Fruit fly (Drosophila melanogaster): ENCODE measurements around the gene CG13310.
A peak's percentile ranks its signal among the peaks of the same experiment; 100 is the strongest.

Gene CG13310

DNA sequence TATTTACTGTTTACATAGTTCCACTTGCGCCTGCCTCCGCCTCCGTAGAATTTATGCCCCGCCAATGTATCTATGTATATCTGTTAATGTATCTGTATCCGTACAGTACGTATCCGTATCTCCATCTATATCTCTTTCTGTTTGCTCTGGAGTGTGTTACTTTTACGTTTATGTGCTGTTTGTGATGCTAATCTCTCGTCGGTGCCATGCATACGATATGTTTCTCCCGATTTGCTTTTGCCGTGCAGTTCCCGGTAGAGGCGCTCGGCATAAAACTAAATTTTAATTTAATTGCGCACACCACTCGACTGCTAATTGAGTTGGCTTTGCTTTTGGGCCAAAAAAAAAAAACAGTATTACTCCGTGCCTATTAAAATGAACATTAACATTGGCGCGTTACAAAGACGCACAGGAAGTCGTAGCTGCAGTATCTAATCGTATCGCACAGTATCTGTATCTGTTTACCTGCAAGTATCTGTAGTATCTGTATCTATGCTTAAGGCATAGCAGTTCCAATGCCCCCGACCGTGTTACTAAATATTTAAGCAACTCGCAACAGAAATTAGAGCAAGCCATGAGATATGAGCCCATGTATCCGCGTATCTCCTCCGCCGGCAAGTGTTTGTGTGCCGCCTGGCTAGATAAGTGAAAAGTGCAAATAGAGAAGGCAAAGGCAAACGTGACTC is 29.8 kb upstream of the CG13310 start (continued):
- TF ChIP-seq crp (GFP tag; optimal IDR thresholded peaks at IDR 0.05) (no peak), CG33213 (GFP tag; optimal IDR thresholded peaks at IDR 0.05) (no peak), CG17186 (GFP tag; optimal IDR thresholded peaks at IDR 0.05) (no peak), grn (GFP tag; optimal IDR thresholded peaks at IDR 0.05) (peak; percentile 70), ab (GFP tag; optimal IDR thresholded peaks at IDR 0.05) (no peak), CG6813 (GFP tag; optimal IDR thresholded peaks at IDR 0.05) (peak; percentile 31), tx (GFP tag; optimal IDR thresholded peaks at IDR 0.05) (no peak), vfl (GFP tag; optimal IDR thresholded peaks at IDR 0.05) (no peak), yki (optimal IDR thresholded peaks at IDR 0.05) (no peak), sqz (GFP tag; optimal IDR thresholded peaks at IDR 0.05) (no peak), kah (GFP tag; optimal IDR thresholded peaks at IDR 0.05) (no peak), CG15073 (GFP tag; optimal IDR thresholded peaks at IDR 0.05) (no peak), exex (tag; optimal IDR thresholded peaks at IDR 0.05) (peak; percentile 34), CTCF (GFP tag; optimal IDR thresholded peaks at IDR 0.05) (peak; percentile 5), NC2β (GFP tag; optimal IDR thresholded peaks at IDR 0.05) (no peak), CG1603 (tag; optimal IDR thresholded peaks at IDR 0.05) (peak; percentile 19), abd-A (tag; optimal IDR thresholded peaks at IDR 0.05) (peak; percentile 21), CG4730 (GFP tag; IDR thresholded peaks at IDR 0.05) (no peak), lilli (GFP tag; optimal IDR thresholded peaks at IDR 0.05) (no peak), CG5953 (GFP tag; IDR thresholded peaks at IDR 0.05) (no peak), Dip3 (GFP tag; optimal IDR thresholded peaks at IDR 0.05) (no peak), Lhr (GFP tag; optimal IDR thresholded peaks at IDR 0.05) (no peak), CG30431 (GFP tag; optimal IDR thresholded peaks at IDR 0.05) (no peak), CG18011 (GFP tag; optimal IDR thresholded peaks at IDR 0.05) (no peak)

dm6 chr3L:8829572-8829971 is 29.2 kb upstream of the CG13310 start:
- TF ChIP-seq CG16815 (GFP tag; optimal IDR thresholded peaks at IDR 0.05) (no peak), Ets65A (GFP tag) (no peak), CG30020 (tag; optimal IDR thresholded peaks at IDR 0.05) (no peak), CG6854 (GFP tag; optimal IDR thresholded peaks at IDR 0.05) (no peak), CG4282 (GFP tag; optimal IDR thresholded peaks at IDR 0.05) (no peak), ro (GFP tag; IDR thresholded peaks at IDR 0.05) (no peak), fd3F (GFP tag; optimal IDR thresholded peaks at IDR 0.05) (no peak), CG4707 (GFP tag; optimal IDR thresholded peaks at IDR 0.05) (no peak), CG17359 (tag; optimal IDR thresholded peaks at IDR 0.05) (no peak), CG7357 (GFP tag; IDR thresholded peaks at IDR 0.05) (no peak), Gug (GFP tag; IDR thresholded peaks at IDR 0.05) (no peak), CG1529 (GFP tag; optimal IDR thresholded peaks at IDR 0.05) (no peak), kni (GFP tag; optimal IDR thresholded peaks at IDR 0.05) (peak; percentile 49), zen (tag; optimal IDR thresholded peaks at IDR 0.05) (peak; percentile 36), stwl (tag; optimal IDR thresholded peaks at IDR 0.05) (no peak), CG32767 (GFP tag; IDR thresholded peaks at IDR 0.05) (no peak), CG7372 (GFP tag; IDR thresholded peaks at IDR 0.05) (no peak), Kr (GFP tag; optimal IDR thresholded peaks at IDR 0.05) (peak; percentile 19), chinmo (GFP tag; IDR thresholded peaks at IDR 0.05; ENCODE audit: partially characterized antibody) (no peak), NK7.1 (GFP tag; optimal IDR thresholded peaks at IDR 0.05) (no peak), lilli (GFP tag; optimal IDR thresholded peaks at IDR 0.05) (no peak), CG10979 (tag; optimal IDR thresholded peaks at IDR 0.05) (no peak), dm (GFP tag; optimal IDR thresholded peaks at IDR 0.05) (no peak), CG13287 (GFP tag; IDR thresholded peaks at IDR 0.05; ENCODE audit: partially characterized antibody) (no peak), gcm (GFP tag; optimal IDR thresholded peaks at IDR 0.05) (peak; percentile 35), Dip2 (GFP tag; IDR thresholded peaks at IDR 0.05) (no peak), Opbp (GFP tag; IDR thresholded peaks at IDR 0.05; ENCODE audit: partially characterized antibody) (no peak), aop (GFP tag; IDR thresholded peaks at IDR 0.05) (no peak), CG2199 (GFP tag; IDR thresholded peaks at IDR 0.05) (peak; percentile 91; the same call in 2 of the 3 replicates)

Data from whole organism, embryonic.